Fruit fly (Drosophila melanogaster): ENCODE measurements around the gene Sgs7.
A peak's percentile ranks its signal among the peaks of the same experiment; 100 is the strongest.

The Sgs7 gene

dm6 chr3L:11528397-11528923, 18.8 kb downstream of the Sgs7 start (continued):
- TF ChIP-seq Poxn (GFP tag; IDR thresholded peaks at IDR 0.05) (no peak), ro (GFP tag; IDR thresholded peaks at IDR 0.05) (no peak), pb (GFP tag; optimal IDR thresholded peaks at IDR 0.05) (no peak), CG15011 (GFP tag; optimal IDR thresholded peaks at IDR 0.05) (peak; percentile 25), CG3065 (GFP tag; optimal IDR thresholded peaks at IDR 0.05) (no peak), Sox100B (GFP tag; optimal IDR thresholded peaks at IDR 0.05) (peak; percentile 7), CG6854 (GFP tag; optimal IDR thresholded peaks at IDR 0.05) (no peak), CG13775 (GFP tag; optimal IDR thresholded peaks at IDR 0.05) (no peak), sisA (GFP tag; IDR thresholded peaks at IDR 0.05) (no peak), btn (GFP tag; optimal IDR thresholded peaks at IDR 0.05) (no peak), dysf (GFP tag; IDR thresholded peaks at IDR 0.05) (no peak), gem (tag; optimal IDR thresholded peaks at IDR 0.05) (peak; percentile 24), zfh1 (GFP tag; IDR thresholded peaks at IDR 0.05) (0 out of 3 replicates have a peak, but pooled peaks have one; percentile 4), CG14014 (GFP tag; IDR thresholded peaks at IDR 0.05) (peak; percentile 37; the same call in 1 of the 2 replicates), CG18619 (GFP tag; optimal IDR thresholded peaks at IDR 0.05) (peak; percentile 3), NFAT (GFP tag; IDR thresholded peaks at IDR 0.05) (no peak), CG8089 (GFP tag; optimal IDR thresholded peaks at IDR 0.05) (no peak), knrl (GFP tag; IDR thresholded peaks at IDR 0.05; ENCODE audit: partially characterized antibody) (no peak), sd (tag; optimal IDR thresholded peaks at IDR 0.05) (peak; percentile 38), Ravus (GFP tag; IDR thresholded peaks at IDR 0.05) (no peak), CG2678 (tag; optimal IDR thresholded peaks at IDR 0.05) (peak; percentile 65), Oli (tag; optimal IDR thresholded peaks at IDR 0.05) (no peak), D (optimal IDR thresholded peaks at IDR 0.05) (no peak), D (GFP tag; optimal IDR thresholded peaks at IDR 0.05) (no peak), BEAF-32 (GFP tag; optimal IDR thresholded peaks at IDR 0.05) (no peak), CG4730 (GFP tag; IDR thresholded peaks at IDR 0.05) (no peak), bigmax (GFP tag; optimal IDR thresholded peaks at IDR 0.05) (no peak), CG17385 (GFP tag; optimal IDR thresholded peaks at IDR 0.05) (peak; percentile 44), Med (GFP tag) (peak; percentile 32), CG31441 (GFP tag; IDR thresholded peaks at IDR 0.05) (no peak), CG15601 (tag; optimal IDR thresholded peaks at IDR 0.05) (peak; percentile 28), croc (GFP tag; conservative IDR thresholded peaks at IDR 0.05) (no peak), CG7963 (GFP tag; IDR thresholded peaks at IDR 0.05; ENCODE audit: partially characterized antibody) (no peak), Hr78 (GFP tag; optimal IDR thresholded peaks at IDR 0.05) (no peak), CG31224 (GFP tag; IDR thresholded peaks at IDR 0.05) (no peak), CG10321 (GFP tag; IDR thresholded peaks at IDR 0.05) (no peak), CG42726 (GFP tag; IDR thresholded peaks at IDR 0.05; ENCODE audit: partially characterized antibody) (no peak), CG12104 (GFP tag; optimal IDR thresholded peaks at IDR 0.05) (no peak), Hmr (GFP tag; optimal IDR thresholded peaks at IDR 0.05) (peak; percentile 28), HLH4C (GFP tag; IDR thresholded peaks at IDR 0.05; ENCODE audit: partially characterized antibody) (no peak), Dref (GFP tag; IDR thresholded peaks at IDR 0.05) (no peak), CG34422 (GFP tag; IDR thresholded peaks at IDR 0.05) (no peak), odd (GFP tag; optimal IDR thresholded peaks at IDR 0.05) (peak; percentile 19), wor (GFP tag; IDR thresholded peaks at IDR 0.05) (no peak), CG13624 (GFP tag; optimal IDR thresholded peaks at IDR 0.05) (peak; percentile 15)
